Worm (Caenorhabditis elegans): Measurements from ENCODE around the gene ave-1.

The ave-1 gene

ce11 chrIII:1495863-1496445 lies at the start of gene ave-1, which contains the start of gene M01G5.1:
Gene ave-1, minus strand, starts transcription at chrIII:1495975.
Gene M01G5.1, plus strand, starts transcription at chrIII:1496401.
- TF ChIP-seq unc-62 (GFP tag; optimal IDR thresholded peaks at IDR 0.05): no peak

ce11 chrIII:1543406-1544011 lies 47.7 kb upstream of the ave-1 start:
- no peak for TF ChIP-seq unc-62 (GFP tag; optimal IDR thresholded peaks at IDR 0.05)

ce11 chrIII:1540100-1540695 lies 44.4 kb upstream of the ave-1 start, which contains the start of the genes Y67D2.5 and cisd-3.2:
Gene Y67D2.5, minus strand, starts transcription at chrIII:1540244.
Gene cisd-3.2, plus strand, starts transcription at chrIII:1540493.
- TF ChIP-seq unc-62 (GFP tag; optimal IDR thresholded peaks at IDR 0.05): no peak

- TF ChIP-seq unc-62 (GFP tag; optimal IDR thresholded peaks at IDR 0.05): no peak
Observed at ce11 chrIII:1539366-1539765, 43.6 kb upstream of the ave-1 start.

- no peak for TF ChIP-seq unc-62 (GFP tag; optimal IDR thresholded peaks at IDR 0.05)
Observed at ce11 chrIII:1534431-1534830, 38.7 kb upstream of the ave-1 start.

- TF ChIP-seq unc-62 (GFP tag; optimal IDR thresholded peaks at IDR 0.05): no peak
Observed at ce11 chrIII:1533615-1534014, 37.8 kb upstream of the ave-1 start, which contains the start of gene mtg-1. Gene mtg-1, plus strand, starts transcription at chrIII:1533774.

- no peak for TF ChIP-seq unc-62 (GFP tag; optimal IDR thresholded peaks at IDR 0.05)
Observed at ce11 chrIII:1532777-1533473, 37.1 kb upstream of the ave-1 start, which contains the start of gene snf-6. Gene snf-6, minus strand, starts transcription at chrIII:1532827.

- TF ChIP-seq unc-62 (GFP tag; optimal IDR thresholded peaks at IDR 0.05): no peak
Observed at ce11 chrIII:1528423-1528822, 32.6 kb upstream of the ave-1 start.

- TF ChIP-seq unc-62 (GFP tag; optimal IDR thresholded peaks at IDR 0.05): no peak
Observed at ce11 chrIII:1519906-1520305, 24.1 kb upstream of the ave-1 start.

- no peak for TF ChIP-seq unc-62 (GFP tag; optimal IDR thresholded peaks at IDR 0.05)
Observed at ce11 chrIII:1517893-1518292, 22.1 kb upstream of the ave-1 start, which contains the start of gene tmem-120. Gene tmem-120, minus strand, starts transcription at chrIII:1517993.

- TF ChIP-seq unc-62 (GFP tag; optimal IDR thresholded peaks at IDR 0.05): no peak
Observed at ce11 chrIII:1508764-1509281, 13.0 kb upstream of the ave-1 start.

- no peak for TF ChIP-seq unc-62 (GFP tag; optimal IDR thresholded peaks at IDR 0.05)
Observed at ce11 chrIII:1508244-1508643, 12.5 kb upstream of the ave-1 start.

ce11 chrIII:1495230-1495629 lies 545 bp downstream of the ave-1 start, which contains the start of gene Y82E9BR.19:
Gene Y82E9BR.19, minus strand, starts transcription at chrIII:1495330.
- no peak for TF ChIP-seq unc-62 (GFP tag; optimal IDR thresholded peaks at IDR 0.05)

ce11 chrIII:1483407-1483806 lies 12.4 kb downstream of the ave-1 start, which contains the start of gene Y82E9BR.18:
Gene Y82E9BR.18, minus strand, starts transcription at chrIII:1483507.
- TF ChIP-seq unc-62 (GFP tag; optimal IDR thresholded peaks at IDR 0.05): no peak

- TF ChIP-seq unc-62 (GFP tag; optimal IDR thresholded peaks at IDR 0.05): no peak
Observed at ce11 chrIII:1468358-1469305, 27.1 kb downstream of the ave-1 start.
